Worm (Caenorhabditis elegans) whole organism, L1 larva: ENCODE results near the gene C05D9.4.

Experiments
- C16A3.4 ChIP-seq: fragments of 150-350 bp; optimal IDR thresholded peaks from 2 replicates; lab custom pipeline; 2014; ENCODE audit warnings: missing biosample characterization, missing genetic modification characterization
- Y116A8C.19 ChIP-seq: sonication (generic microtip); optimal IDR thresholded peaks from 2 replicates; lab custom pipeline; 2016; ENCODE audit warnings: missing compliant biosample characterization, missing genetic modification characterization, borderline replicate concordance
- ama-1 ChIP-seq: fragments of 150-350 bp; optimal IDR thresholded peaks from 2 replicates; lab custom pipeline; 2014
- ceh-82 ChIP-seq, 3 experiments: fragments of 150-350 bp in 1 of 3; sonication (generic microtip) in 2 of 3; optimal IDR thresholded peaks; 2 replicates each; lab custom pipeline; 2014 to 2017; ENCODE audit warnings: missing biosample characterization in 3 of 3, missing genetic modification characterization in 3 of 3
- ceh-88 ChIP-seq: fragments of 200-800 bp; sonication (Bioruptor generic); IDR thresholded peaks from 2 replicates; pipeline ENCODE4 v1.3.6; 2022; ENCODE audit warnings: missing genetic modification characterization, missing compliant biosample characterization
- ceh-90 ChIP-seq: sonication (generic microtip); optimal IDR thresholded peaks from 2 replicates; lab custom pipeline; 2016; ENCODE audit warnings: missing genetic modification characterization, missing compliant biosample characterization
- dsc-1 ChIP-seq: sonication (generic microtip); optimal IDR thresholded peaks from 2 replicates; lab custom pipeline; 2016; ENCODE audit warnings: mild to moderate bottlenecking, missing genetic modification characterization, missing compliant biosample characterization
- efl-1 ChIP-seq, 4 experiments: fragments of 150-350 bp; optimal IDR thresholded peaks in 3 of 4; peaks in 1 of 4; 1 replicate in 1 of 4; 2 replicates in 3 of 4; lab custom pipeline; 2014; ENCODE audit warnings: missing biosample characterization in 2 of 4, missing genetic modification characterization in 2 of 4, missing genetic modification reagents in 2 of 4
- efl-3 ChIP-seq: fragments of 200-800 bp; sonication (Bioruptor generic); optimal IDR thresholded peaks from 2 replicates; lab custom pipeline; 2018; ENCODE audit warnings: mild to moderate bottlenecking, missing genetic modification characterization, missing compliant biosample characterization
- egl-13 ChIP-seq: sonication (generic microtip); optimal IDR thresholded peaks from 2 replicates; lab custom pipeline; 2016; ENCODE audit warnings: missing genotype, missing genetic modification reagents, missing genetic modification characterization, missing compliant biosample characterization
- egl-27 ChIP-seq, 2 experiments: fragments of 150-350 bp in 1 of 2; sonication (generic microtip); optimal IDR thresholded peaks; 3 replicates each; lab custom pipeline; 2017 to 2018; ENCODE audit warnings: missing biosample characterization in 2 of 2, missing genetic modification characterization in 2 of 2, missing genetic modification reagents in 2 of 2
- elt-2 ChIP-seq: sonication (generic microtip); optimal IDR thresholded peaks from 2 replicates; lab custom pipeline; 2016; ENCODE audit warnings: missing genetic modification characterization, mild to moderate bottlenecking, inconsistent platforms, missing compliant biosample characterization, missing genetic modification reagents
- ets-5 ChIP-seq: fragments of 200-800 bp; sonication (Bioruptor generic); IDR thresholded peaks from 2 replicates; pipeline ENCODE4 v1.3.6; 2022; ENCODE audit warnings: missing genetic modification characterization, missing compliant biosample characterization
- fkh-8 ChIP-seq: sonication (generic microtip); optimal IDR thresholded peaks from 2 replicates; lab custom pipeline; 2016; ENCODE audit warnings: mild to moderate bottlenecking, missing genetic modification characterization, missing compliant biosample characterization
- grh-1 ChIP-seq: fragments of 200-800 bp; sonication (Bioruptor generic); IDR thresholded peaks from 2 replicates; pipeline ENCODE4 v1.3.6; 2022; ENCODE audit warnings: missing genetic modification reagents, missing genetic modification characterization, missing compliant biosample characterization
- irx-1 ChIP-seq: sonication (generic microtip); optimal IDR thresholded peaks from 2 replicates; lab custom pipeline; 2016; ENCODE audit warnings: missing genetic modification characterization, missing compliant biosample characterization
- jun-1 ChIP-seq: fragments of 150-350 bp; optimal IDR thresholded peaks from 2 replicates; lab custom pipeline; 2014; ENCODE audit warnings: missing biosample characterization, missing genetic modification reagents, missing genetic modification characterization
- lin-14 ChIP-seq: fragments of 200-800 bp; sonication (Bioruptor generic); optimal IDR thresholded peaks from 2 replicates; lab custom pipeline; 2018; ENCODE audit warnings: mild to moderate bottlenecking, missing genetic modification characterization, moderate library complexity, missing compliant biosample characterization
- lin-35 ChIP-seq, 2 experiments: fragments of 150-350 bp; optimal IDR thresholded peaks; 2 replicates each; lab custom pipeline; 2014; ENCODE audit warnings: missing biosample characterization in 2 of 2, missing genetic modification characterization in 2 of 2, missing genetic modification reagents in 2 of 2
- lin-39 ChIP-seq: fragments of 150-350 bp; optimal IDR thresholded peaks from 2 replicates; lab custom pipeline; 2014; ENCODE audit warnings: missing biosample characterization, missing genetic modification reagents, missing genetic modification characterization
- lir-3 ChIP-seq: sonication (generic microtip); optimal IDR thresholded peaks from 2 replicates; lab custom pipeline; 2016; ENCODE audit warnings: mild to moderate bottlenecking, missing genetic modification characterization, moderate library complexity, missing compliant biosample characterization; ENCODE audit not compliant: poor library complexity
- lsy-2 ChIP-seq, 2 experiments: fragments of 150-350 bp; optimal IDR thresholded peaks; 2 replicates each; lab custom pipeline; 2014; ENCODE audit warnings: missing biosample characterization in 2 of 2, missing genetic modification characterization in 2 of 2
- mab-9 ChIP-seq: fragments of 200-800 bp; sonication (Bioruptor generic); IDR thresholded peaks from 2 replicates; pipeline ENCODE4 v1.3.6; 2022; ENCODE audit warnings: missing genetic modification reagents, missing genetic modification characterization, missing compliant biosample characterization
- mef-2 ChIP-seq: fragments of 150-350 bp; optimal IDR thresholded peaks from 2 replicates; lab custom pipeline; 2014; ENCODE audit warnings: missing biosample characterization, missing genetic modification characterization
- mep-1 ChIP-seq: fragments of 150-350 bp; optimal IDR thresholded peaks from 2 replicates; lab custom pipeline; 2014; ENCODE audit warnings: missing biosample characterization, missing genetic modification characterization
- nhr-11 ChIP-seq: fragments of 150-350 bp; optimal IDR thresholded peaks from 2 replicates; lab custom pipeline; 2014; ENCODE audit warnings: missing biosample characterization, missing genetic modification characterization
- nhr-19 ChIP-seq: fragments of 200-800 bp; sonication (Bioruptor generic); conservative IDR thresholded peaks from 2 replicates; pipeline ENCODE4 v1.3.6; 2022; ENCODE audit warnings: missing genetic modification characterization, missing compliant biosample characterization
- nhr-20 ChIP-seq: sonication (generic microtip); optimal IDR thresholded peaks from 2 replicates; lab custom pipeline; 2016; ENCODE audit warnings: mild to moderate bottlenecking, missing genetic modification characterization, missing compliant biosample characterization
- nhr-47 ChIP-seq: sonication (generic microtip); optimal IDR thresholded peaks from 2 replicates; lab custom pipeline; 2016; ENCODE audit warnings: mild to moderate bottlenecking, missing genetic modification characterization, moderate library complexity, missing compliant biosample characterization
- nhr-71 ChIP-seq: sonication (generic microtip); optimal IDR thresholded peaks from 2 replicates; lab custom pipeline; 2016; ENCODE audit warnings: mild to moderate bottlenecking, missing genetic modification characterization, moderate library complexity, missing compliant biosample characterization
- nhr-76 ChIP-seq: sonication (generic microtip); optimal IDR thresholded peaks from 2 replicates; lab custom pipeline; 2017; ENCODE audit warnings: missing biosample characterization, missing genetic modification characterization
- nhr-85 ChIP-seq: sonication (generic microtip); peaks from one replicate; lab custom pipeline; 2016; ENCODE audit warnings: missing genetic modification characterization, inconsistent platforms, missing compliant biosample characterization
- nhr-90 ChIP-seq: sonication (generic microtip); optimal IDR thresholded peaks from 2 replicates; lab custom pipeline; 2016; ENCODE audit warnings: mild to moderate bottlenecking, missing genetic modification characterization, missing compliant biosample characterization; ENCODE audit not compliant: poor library complexity
- rnt-1 ChIP-seq: sonication (generic microtip); optimal IDR thresholded peaks from 2 replicates; lab custom pipeline; 2016; ENCODE audit warnings: mild to moderate bottlenecking, missing genetic modification characterization, moderate library complexity, missing compliant biosample characterization
- skn-1 ChIP-seq: fragments of 150-350 bp; optimal IDR thresholded peaks from 2 replicates; lab custom pipeline; 2014; ENCODE audit warnings: missing biosample characterization, missing genetic modification characterization
- snu-23 ChIP-seq: sonication (generic microtip); optimal IDR thresholded peaks from 2 replicates; lab custom pipeline; 2016; ENCODE audit warnings: missing genetic modification characterization, missing compliant biosample characterization
- swsn-7 ChIP-seq: sonication (generic microtip); optimal IDR thresholded peaks from 2 replicates; lab custom pipeline; 2016; ENCODE audit warnings: missing genetic modification characterization, missing compliant biosample characterization
- tbx-2 ChIP-seq: sonication (generic microtip); optimal IDR thresholded peaks from 2 replicates; lab custom pipeline; 2016; ENCODE audit warnings: missing genetic modification characterization, missing compliant biosample characterization
- unc-130 ChIP-seq: fragments of 150-350 bp; optimal IDR thresholded peaks from 2 replicates; lab custom pipeline; 2017; ENCODE audit warnings: missing biosample characterization, missing genetic modification characterization, inconsistent platforms
- unc-86 ChIP-seq: sonication (generic microtip); optimal IDR thresholded peaks from 2 replicates; lab custom pipeline; 2016; ENCODE audit warnings: missing genetic modification characterization, missing compliant biosample characterization
- unc-98 ChIP-seq: fragments of 200-800 bp; sonication (Bioruptor generic); IDR thresholded peaks from 2 replicates; pipeline ENCODE4 v1.3.6; 2022; ENCODE audit warnings: missing genetic modification characterization, missing compliant biosample characterization
- vab-15 ChIP-seq: sonication (generic microtip); optimal IDR thresholded peaks from 2 replicates; lab custom pipeline; 2017; ENCODE audit warnings: missing genotype, mild to moderate bottlenecking, missing genetic modification characterization, missing compliant biosample characterization
- xbp-1 ChIP-seq: sonication (generic microtip); optimal IDR thresholded peaks from 2 replicates; lab custom pipeline; 2016; ENCODE audit warnings: missing genetic modification characterization, missing compliant biosample characterization
- ztf-11 ChIP-seq, 2 experiments: sonication (generic microtip); optimal IDR thresholded peaks; 2 replicates each; lab custom pipeline; 2016 to 2017; ENCODE audit warnings: missing genetic modification characterization in 2 of 2, missing biosample characterization in 1 of 2, missing compliant biosample characterization in 1 of 2
- ztf-4 ChIP-seq: fragments of 150-350 bp; optimal IDR thresholded peaks from 2 replicates; lab custom pipeline; 2014; ENCODE audit warnings: missing biosample characterization, missing genetic modification characterization

Gene C05D9.4

ce11 chrX:1096808-1097207 lies 11.1 kb upstream of the C05D9.4 start, which contains the start of the genes pigx-1 and rme-6 (continued):
- peak; percentile 18 for TF ChIP-seq swsn-7
- peak in 1 of 2 experiments; percentile 39 for TF ChIP-seq lsy-2 (tag; optimal IDR thresholded peaks at IDR 0.05; lab: Kevin White, UChicago)

- TF ChIP-seq lir-3 (peak; percentile 28), skn-1 (tag; lab: Kevin White, UChicago) (peak; percentile 64), egl-13 (peak; percentile 35), Y116A8C.19 (tag; lab: Kevin White, UChicago) (no peak), grh-1 (GFP tag; lab: Robert Waterston, UW) (no peak), C16A3.4 (tag; lab: Kevin White, UChicago) (no peak), fkh-8 (tag; lab: Kevin White, UChicago) (peak; percentile 7), nhr-47 (peak; percentile 20), ceh-88 (GFP tag; lab: Robert Waterston, UW) (no peak), ama-1 (no peak), mep-1 (tag; lab: Kevin White, UChicago) (peak; percentile 76), snu-23 (peak; percentile 43), lsy-2 (tag; optimal IDR thresholded peaks at IDR 0.05; lab: Kevin White, UChicago) (peak in 1 of 2 experiments; percentile 13), ceh-82 (tag; optimal IDR thresholded peaks at IDR 0.05; lab: Kevin White, UChicago) (peak in 1 of 3 experiments; percentile 37), lin-35 (GFP tag; optimal IDR thresholded peaks at IDR 0.05; lab: Kevin White, UChicago) (peak in 1 of 2 experiments; percentile 39), dsc-1 (tag; lab: Kevin White, UChicago) (peak; percentile 9), unc-86 (tag; lab: Kevin White, UChicago) (peak; percentile 39), lin-14 (GFP tag; lab: Kevin White, UChicago) (peak; percentile 85), nhr-71 (tag; lab: Kevin White, UChicago) (peak; percentile 22), jun-1 (tag; lab: Kevin White, UChicago) (no peak), xbp-1 (tag; lab: Kevin White, UChicago) (no peak), swsn-7 (peak; percentile 43), tbx-2 (tag; lab: Kevin White, UChicago) (peak; percentile 14)
- TF ChIP-seq, all 84 proteins: peak for 16
These were observed 4.1 kb upstream of the C05D9.4 start, which contains the start of gene ife-4 for ce11 chrX:1103702-1104262. Gene ife-4 (plus strand): TSS chrX:1104212.

DNA sequence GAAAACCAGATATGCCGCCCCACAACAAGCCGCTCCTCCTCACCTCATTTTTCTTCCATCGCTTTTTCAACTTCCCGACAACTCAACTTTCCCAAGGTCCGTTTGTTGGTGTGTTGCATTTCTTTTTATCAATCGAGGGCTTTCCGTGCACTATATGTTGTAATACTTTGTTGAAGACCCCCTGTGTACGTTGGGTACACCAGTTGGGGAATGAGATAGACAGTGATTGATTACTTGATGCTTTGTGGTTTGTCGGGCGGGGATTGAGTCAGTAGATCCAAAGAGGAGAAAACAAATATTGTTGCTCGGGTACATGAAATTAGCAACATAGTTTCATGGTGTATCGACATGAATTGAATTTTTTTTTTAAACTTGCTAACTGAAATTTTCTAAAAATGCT lies 1.0 kb downstream of the C05D9.4 start:
- no peak for TF ChIP-seq nhr-11 (tag; lab: Kevin White, UChicago)
- peak; percentile 44 for TF ChIP-seq nhr-71 (tag; lab: Kevin White, UChicago)
- TF ChIP-seq nhr-19 (GFP tag; lab: Robert Waterston, UW) = no peak; the same call in 1 of the 2 replicates
- TF ChIP-seq lin-14 (GFP tag; lab: Kevin White, UChicago) = peak; percentile 71
- no peak for TF ChIP-seq efl-1 (optimal IDR thresholded peaks at IDR 0.05; lab: Kevin White, UChicago)
- peak in 1 of 2 experiments; percentile 61 for TF ChIP-seq efl-1 (GFP tag; optimal IDR thresholded peaks at IDR 0.05 in 1 of 2; lab: Kevin White, UChicago)
- no peak for TF ChIP-seq nhr-90 (tag; lab: Kevin White, UChicago)
- TF ChIP-seq ceh-90 = no peak
- no peak for TF ChIP-seq mef-2 (tag; lab: Kevin White, UChicago)
- TF ChIP-seq lin-39 (tag; lab: Kevin White, UChicago) = peak; percentile 74
- TF ChIP-seq snu-23 = peak; percentile 7
- no peak for TF ChIP-seq vab-15 (tag; lab: Kevin White, UChicago)
- peak; percentile 94 for TF ChIP-seq rnt-1
- peak in 1 of 2 experiments; percentile 11 for TF ChIP-seq lsy-2 (tag; optimal IDR thresholded peaks at IDR 0.05; lab: Kevin White, UChicago)
- peak; percentile 24 for TF ChIP-seq unc-130 (tag; lab: Kevin White, UChicago)

DNA sequence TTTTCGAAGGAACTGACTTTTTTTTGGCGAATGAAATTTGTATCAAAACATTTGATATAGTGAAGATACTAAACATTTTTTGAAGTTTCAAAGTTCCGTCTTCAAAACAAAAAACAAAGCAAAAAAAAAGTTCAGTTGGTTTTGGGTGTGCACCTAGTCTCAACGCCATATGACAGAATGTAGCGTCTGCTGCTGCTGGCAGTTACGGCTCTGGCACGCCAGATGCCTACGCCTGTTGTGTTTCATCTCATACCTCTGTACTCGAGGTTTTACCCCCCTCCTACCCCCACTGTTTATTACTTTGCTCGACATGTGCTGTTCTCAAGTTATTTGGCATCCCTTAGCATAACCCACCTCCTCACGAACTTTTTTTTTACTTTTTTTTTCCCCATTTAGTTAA lies 2.9 kb downstream of the C05D9.4 start:
- TF ChIP-seq elt-2 (tag; lab: Kevin White, UChicago) (no peak), ama-1 (no peak), vab-15 (tag; lab: Kevin White, UChicago) (no peak), unc-86 (tag; lab: Kevin White, UChicago) (no peak), ztf-11 (tag; optimal IDR thresholded peaks at IDR 0.05; lab: Kevin White, UChicago) (no peak), irx-1 (tag; lab: Kevin White, UChicago) (no peak), egl-27 (tag; optimal IDR thresholded peaks at IDR 0.05; lab: Kevin White, UChicago) (no peak), ets-5 (no peak), mab-9 (GFP tag; lab: Robert Waterston, UW) (no peak), nhr-71 (tag; lab: Kevin White, UChicago) (peak; percentile 38), egl-13 (no peak), nhr-85 (tag; lab: Kevin White, UChicago) (no peak), ceh-82 (tag; optimal IDR thresholded peaks at IDR 0.05; lab: Kevin White, UChicago) (no peak), ztf-4 (tag; lab: Kevin White, UChicago) (no peak), nhr-76 (tag; lab: Kevin White, UChicago) (no peak), efl-3 (GFP tag; lab: Kevin White, UChicago) (no peak), nhr-20 (no peak), unc-98 (GFP tag; lab: Robert Waterston, UW) (no peak), nhr-11 (tag; lab: Kevin White, UChicago) (no peak), lin-39 (tag; lab: Kevin White, UChicago) (no peak)
